Fruit fly (Drosophila melanogaster) whole organism, pupa: ENCODE results near the gene Ir93a.

ENCODE experiments used
- CG13204 ChIP-seq: fragments of 200-800 bp; sonication (Bioruptor generic); optimal IDR thresholded peaks from 2 replicates; lab custom pipeline; 2018; ENCODE audit warnings: missing biosample characterization, mild to moderate bottlenecking, missing genetic modification characterization, moderate library complexity
- CG14655 ChIP-seq: fragments of 200-800 bp; sonication (Bioruptor generic); optimal IDR thresholded peaks from 3 replicates; lab custom pipeline; 2017; ENCODE audit warnings: mild to moderate bottlenecking, missing biosample characterization, missing genetic modification reagents, missing genetic modification characterization
- CG17806 ChIP-seq: fragments of 200-800 bp; sonication (Bioruptor generic); optimal IDR thresholded peaks from 2 replicates; lab custom pipeline; 2018; ENCODE audit warnings: missing biosample characterization, mild to moderate bottlenecking, missing genetic modification characterization, moderate library complexity
- CG32121 ChIP-seq: fragments of 200-800 bp; sonication (Bioruptor generic); IDR thresholded peaks from 2 replicates; pipeline ENCODE4 v1.3.6; 2022; ENCODE audit warnings: missing biosample characterization, missing genetic modification characterization
- CG34367 ChIP-seq: fragments of 200-800 bp; sonication (Bioruptor generic); optimal IDR thresholded peaks from 2 replicates; lab custom pipeline; 2018; ENCODE audit warnings: missing biosample characterization, mild to moderate bottlenecking, missing genetic modification characterization
- CG4496 ChIP-seq: fragments of 200-800 bp; sonication (Bioruptor generic); IDR thresholded peaks from 3 replicates; pipeline ENCODE4 v1.3.6; 2022; ENCODE audit warnings: missing biosample characterization, missing genetic modification characterization
- CG8301 ChIP-seq: fragments of 200-800 bp; sonication (Bioruptor generic); optimal IDR thresholded peaks from 2 replicates; lab custom pipeline; 2018; ENCODE audit warnings: missing biosample characterization, mild to moderate bottlenecking, missing genetic modification characterization
- D1 ChIP-seq: fragments of 200-800 bp; sonication (Bioruptor generic); optimal IDR thresholded peaks from 2 replicates; lab custom pipeline; 2018; ENCODE audit warnings: missing biosample characterization, mild to moderate bottlenecking, missing genetic modification characterization, moderate library complexity
- Ets98B ChIP-seq: fragments of 200-800 bp; sonication (Bioruptor generic); IDR thresholded peaks from 2 replicates; pipeline ENCODE4 v1.3.6; 2022; ENCODE audit warnings: missing biosample characterization, missing genetic modification characterization
- Snoo ChIP-seq: fragments of 200-800 bp; sonication (Bioruptor generic); optimal IDR thresholded peaks from 3 replicates; lab custom pipeline; 2017; ENCODE audit warnings: missing biosample characterization, mild to moderate bottlenecking, missing genetic modification characterization, inconsistent platforms
- gl ChIP-seq: fragments of 200-800 bp; sonication (Bioruptor generic); optimal IDR thresholded peaks from 2 replicates; lab custom pipeline; 2018; ENCODE audit warnings: missing biosample characterization, mild to moderate bottlenecking, missing genetic modification characterization
- rn ChIP-seq: fragments of 200-800 bp; sonication (Bioruptor generic); IDR thresholded peaks from 2 replicates; pipeline ENCODE4 v1.3.6; 2022; ENCODE audit warnings: missing biosample characterization, missing genetic modification characterization

The Ir93a gene

dm6 chr3R:20818237-20818636 is 41.5 kb downstream of the Ir93a start:
- TF ChIP-seq rn (no peak), gl (no peak), Snoo (no peak), CG4496 (GFP tag; lab: Robert Waterston, UW) (0 out of 3 replicates have a peak, but pooled peaks have one; percentile 20), CG32121 (no peak)

dm6 chr3R:20816008-20816407 is 43.7 kb downstream of the Ir93a start, which contains the start of gene Fancd2:
Fancd2 (minus strand) TSS chr3R:20816190.
- TF ChIP-seq D1 (tag; lab: Kevin White, UChicago) (peak; percentile 10), CG13204 (GFP tag; lab: Kevin White, UChicago) (no peak), CG14655 (GFP tag; lab: Kevin White, UChicago) (no peak)

dm6 chr3R:20802253-20802652 is 57.5 kb downstream of the Ir93a start:
- no peak for TF ChIP-seq gl
- no peak for TF ChIP-seq CG17806 (tag; lab: Kevin White, UChicago)
- TF ChIP-seq CG34367, result no peak
- TF ChIP-seq Ets98B (GFP tag; lab: Robert Waterston, UW), result no peak
- no peak for TF ChIP-seq CG32121
- no peak for TF ChIP-seq CG14655 (GFP tag; lab: Kevin White, UChicago)
- no peak for TF ChIP-seq D1 (tag; lab: Kevin White, UChicago)
- TF ChIP-seq Snoo, result no peak
- no peak for TF ChIP-seq CG8301 (tag; lab: Kevin White, UChicago)
- TF ChIP-seq rn, result no peak
- TF ChIP-seq, all 21 proteins: peak for 0
